Worm (Caenorhabditis elegans): ENCODE measurements around the gene idpp-6.
A peak's percentile ranks its signal among the peaks of the same experiment; 100 is the strongest.

The idpp-6 gene

ce11 chrX:6804857-6805256, 21.9 kb downstream of the idpp-6 start:
- TF ChIP-seq pha-4 (tag; optimal IDR thresholded peaks at IDR 0.05) (peak; percentile 83), nhr-12 (tag; optimal IDR thresholded peaks at IDR 0.05) (no peak), ztf-4 (tag; optimal IDR thresholded peaks at IDR 0.05) (no peak), ceh-82 (tag; optimal IDR thresholded peaks at IDR 0.05) (no peak), nhr-28 (tag; optimal IDR thresholded peaks at IDR 0.05) (no peak), lin-15B (tag; optimal IDR thresholded peaks at IDR 0.05) (peak; percentile 44), mml-1 (tag; optimal IDR thresholded peaks at IDR 0.05) (no peak), fkh-10 (GFP tag; optimal IDR thresholded peaks at IDR 0.05) (no peak), aly-2 (tag; optimal IDR thresholded peaks at IDR 0.05) (no peak), elt-2 (tag; optimal IDR thresholded peaks at IDR 0.05) (peak; percentile 85), zag-1 (tag; optimal IDR thresholded peaks at IDR 0.05) (no peak), daf-12 (tag; optimal IDR thresholded peaks at IDR 0.05) (no peak), nhr-76 (tag; optimal IDR thresholded peaks at IDR 0.05) (no peak), R02D3.7 (tag; optimal IDR thresholded peaks at IDR 0.05) (no peak), unc-62 (GFP tag; optimal IDR thresholded peaks at IDR 0.05) (no peak), skn-1 (tag; optimal IDR thresholded peaks at IDR 0.05) (peak; percentile 51), elt-1 (tag; optimal IDR thresholded peaks at IDR 0.05) (no peak), ceh-16 (tag; optimal IDR thresholded peaks at IDR 0.05) (no peak), mdl-1 (tag; optimal IDR thresholded peaks at IDR 0.05) (no peak), fos-1 (tag; optimal IDR thresholded peaks at IDR 0.05) (no peak), lin-39 (tag; optimal IDR thresholded peaks at IDR 0.05) (no peak), nfya-1 (tag; optimal IDR thresholded peaks at IDR 0.05; ENCODE audit: insufficient read depth) (peak; percentile 80), jun-1 (tag; optimal IDR thresholded peaks at IDR 0.05) (peak; percentile 70), ceh-28 (tag; optimal IDR thresholded peaks at IDR 0.05) (peak; percentile 68), hmg-11 (tag; optimal IDR thresholded peaks at IDR 0.05) (peak; percentile 22), egl-5 (tag; optimal IDR thresholded peaks at IDR 0.05) (peak; percentile 69), unc-39 (tag; optimal IDR thresholded peaks at IDR 0.05) (no peak), pqm-1 (tag; optimal IDR thresholded peaks at IDR 0.05) (peak; percentile 79), ama-1 (optimal IDR thresholded peaks at IDR 0.05) (peak; percentile 46), nhr-25 (tag; optimal IDR thresholded peaks at IDR 0.05) (peak; percentile 15), snpc-4 (tag; optimal IDR thresholded peaks at IDR 0.05) (peak; percentile 4), nhr-67 (tag; optimal IDR thresholded peaks at IDR 0.05) (no peak), nhr-23 (tag; optimal IDR thresholded peaks at IDR 0.05) (peak; percentile 47)

DNA sequence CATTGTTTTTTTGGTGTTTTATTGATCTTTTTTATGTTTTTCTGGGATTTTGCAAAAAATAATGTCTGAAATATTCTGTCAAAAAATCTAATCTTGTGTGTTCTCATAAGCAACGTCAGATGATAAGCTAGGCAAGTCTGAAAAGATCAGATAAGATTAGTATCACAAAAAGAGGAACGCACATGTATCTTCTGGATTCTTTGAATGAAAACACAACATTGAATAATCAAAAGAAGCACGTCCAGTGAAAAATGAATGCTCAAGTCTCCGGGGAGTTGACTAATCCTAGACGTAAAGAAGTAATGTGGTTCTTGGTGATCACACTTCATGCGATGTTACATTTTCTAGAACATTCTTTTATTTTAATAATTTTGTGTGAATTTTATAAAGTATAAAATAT, 22.5 kb downstream of the idpp-6 start:
- no peak for TF ChIP-seq ceh-16 (tag; optimal IDR thresholded peaks at IDR 0.05)
- peak; percentile 86 for TF ChIP-seq elt-1 (tag; optimal IDR thresholded peaks at IDR 0.05)

DNA sequence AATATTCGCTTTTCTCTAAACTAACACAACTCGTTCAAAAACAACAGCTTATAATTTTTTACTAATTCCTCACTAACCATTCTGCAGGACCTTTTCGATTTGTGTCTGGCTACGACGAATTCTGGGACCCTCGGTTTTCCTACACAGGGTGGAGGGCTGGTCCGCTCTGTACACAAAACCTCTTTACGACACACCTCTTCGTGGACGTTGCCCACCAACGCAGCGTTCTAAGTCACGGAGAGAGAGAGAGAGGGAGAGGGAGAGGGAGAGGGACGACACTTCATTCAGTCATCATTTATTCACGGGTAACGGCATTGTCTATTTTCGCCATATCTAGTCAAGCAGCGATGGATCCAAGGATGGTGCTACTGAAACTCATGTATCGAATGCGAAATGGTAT, 23.5 kb downstream of the idpp-6 start, which contains the start of gene atg-2:
Gene atg-2 (plus strand): TSS at position 301 of the 400 bp plus-strand sequence.
- TF ChIP-seq egl-27 (tag; optimal IDR thresholded peaks at IDR 0.05) (no peak), mdl-1 (tag; optimal IDR thresholded peaks at IDR 0.05) (no peak), egl-5 (tag; optimal IDR thresholded peaks at IDR 0.05) (no peak), fkh-10 (GFP tag; optimal IDR thresholded peaks at IDR 0.05) (no peak), ztf-4 (tag; optimal IDR thresholded peaks at IDR 0.05) (no peak), ceh-82 (tag; optimal IDR thresholded peaks at IDR 0.05) (no peak), R02D3.7 (tag; optimal IDR thresholded peaks at IDR 0.05) (no peak), ztf-11 (tag; optimal IDR thresholded peaks at IDR 0.05) (no peak), nhr-77 (tag; optimal IDR thresholded peaks at IDR 0.05) (no peak), pqm-1 (tag; optimal IDR thresholded peaks at IDR 0.05) (no peak), unc-62 (GFP tag; optimal IDR thresholded peaks at IDR 0.05) (no peak)

DNA sequence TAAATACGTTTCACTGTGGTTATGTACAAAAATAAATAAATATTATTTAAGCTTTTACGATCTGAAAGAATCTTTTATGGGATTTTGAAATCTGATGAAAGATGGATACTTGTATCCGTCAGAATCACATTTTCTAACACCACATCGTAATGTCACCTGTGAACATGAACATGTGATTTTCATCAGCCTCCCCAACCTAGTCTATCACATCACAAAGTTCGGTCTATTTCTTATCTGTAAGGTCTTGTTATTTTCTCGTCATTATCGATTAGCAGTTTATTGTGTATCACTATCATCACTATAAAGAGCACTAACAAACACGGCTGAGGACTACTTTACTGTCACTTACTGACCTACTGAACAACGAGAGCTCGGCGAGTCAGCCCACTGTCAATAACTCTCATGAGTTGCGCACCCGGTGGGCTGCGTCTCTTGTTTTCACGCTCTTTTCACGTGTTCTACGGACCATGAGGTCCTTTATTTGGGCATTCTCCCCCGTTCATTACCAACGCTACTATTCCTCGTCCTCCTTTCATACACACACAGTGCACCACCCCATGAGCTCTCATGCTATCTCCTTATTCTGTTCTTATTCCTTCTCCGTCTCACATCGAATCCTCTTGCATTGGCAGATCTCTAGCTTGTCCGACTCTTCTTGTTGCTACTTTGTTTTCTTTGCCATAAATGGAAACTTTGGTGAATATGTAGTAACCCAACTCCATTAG, 24.3 kb downstream of the idpp-6 start:
- TF ChIP-seq nhr-12 (tag; optimal IDR thresholded peaks at IDR 0.05): no peak
- TF ChIP-seq elt-2 (tag; optimal IDR thresholded peaks at IDR 0.05): peak; percentile 68
- no peak for TF ChIP-seq fkh-2 (tag; optimal IDR thresholded peaks at IDR 0.05)
- TF ChIP-seq R02D3.7 (tag; optimal IDR thresholded peaks at IDR 0.05): no peak
- TF ChIP-seq nhr-11 (tag; optimal IDR thresholded peaks at IDR 0.05): no peak
- no peak for TF ChIP-seq egl-27 (tag; optimal IDR thresholded peaks at IDR 0.05)
- no peak for TF ChIP-seq elt-1 (tag; optimal IDR thresholded peaks at IDR 0.05)
- TF ChIP-seq nhr-237 (tag; optimal IDR thresholded peaks at IDR 0.05): no peak
- no peak for TF ChIP-seq eor-1 (tag; optimal IDR thresholded peaks at IDR 0.05)
- no peak for TF ChIP-seq aly-2 (tag; optimal IDR thresholded peaks at IDR 0.05)
- TF ChIP-seq lin-39 (tag; optimal IDR thresholded peaks at IDR 0.05): no peak
- no peak for TF ChIP-seq ztf-11 (tag; optimal IDR thresholded peaks at IDR 0.05)
- peak; percentile 16 for TF ChIP-seq jun-1 (tag; optimal IDR thresholded peaks at IDR 0.05)
- TF ChIP-seq ceh-16 (tag; optimal IDR thresholded peaks at IDR 0.05): no peak
- no peak for TF ChIP-seq hmg-11 (tag; optimal IDR thresholded peaks at IDR 0.05)
- no peak for TF ChIP-seq nhr-23 (tag; optimal IDR thresholded peaks at IDR 0.05)
- no peak for TF ChIP-seq fos-1 (tag; optimal IDR thresholded peaks at IDR 0.05)
- TF ChIP-seq egl-5 (tag; optimal IDR thresholded peaks at IDR 0.05): no peak
- no peak for TF ChIP-seq ztf-4 (tag; optimal IDR thresholded peaks at IDR 0.05)
- peak; percentile 32 for TF ChIP-seq ama-1 (optimal IDR thresholded peaks at IDR 0.05)
- TF ChIP-seq mdl-1 (tag; optimal IDR thresholded peaks at IDR 0.05): no peak
- TF ChIP-seq unc-62 (GFP tag; optimal IDR thresholded peaks at IDR 0.05): no peak
- no peak for TF ChIP-seq skn-1 (tag; optimal IDR thresholded peaks at IDR 0.05)
- TF ChIP-seq pha-4 (tag; optimal IDR thresholded peaks at IDR 0.05): no peak
- TF ChIP-seq elt-3 (tag; optimal IDR thresholded peaks at IDR 0.05): no peak
- no peak for TF ChIP-seq zag-1 (tag; optimal IDR thresholded peaks at IDR 0.05)
- TF ChIP-seq ceh-28 (tag; optimal IDR thresholded peaks at IDR 0.05): peak; percentile 33
- no peak for TF ChIP-seq nhr-25 (tag; optimal IDR thresholded peaks at IDR 0.05)
- TF ChIP-seq ZK546.5 (tag; optimal IDR thresholded peaks at IDR 0.05): no peak
- TF ChIP-seq pqm-1 (tag; optimal IDR thresholded peaks at IDR 0.05): peak; percentile 74
- no peak for TF ChIP-seq fkh-10 (GFP tag; optimal IDR thresholded peaks at IDR 0.05)
- TF ChIP-seq nhr-77 (tag; optimal IDR thresholded peaks at IDR 0.05): no peak
- TF ChIP-seq nhr-28 (tag; optimal IDR thresholded peaks at IDR 0.05): no peak
- TF ChIP-seq lin-15B (tag; optimal IDR thresholded peaks at IDR 0.05): no peak

Measured in whole organism, L3 larva.